Worm (Caenorhabditis elegans) whole organism, L3 larva: ENCODE measurements around the gene F59B2.14.

ENCODE experiments used
- nhr-11 ChIP-seq: fragments of 150-350 bp; optimal IDR thresholded peaks from 2 replicates; lab custom pipeline; 2014; ENCODE audit warnings: missing biosample characterization, missing genetic modification characterization
- nhr-12 ChIP-seq: fragments of 150-350 bp; optimal IDR thresholded peaks from 2 replicates; lab custom pipeline; 2014; ENCODE audit warnings: missing biosample characterization, missing genetic modification characterization

- TF ChIP-seq nhr-11 (tag; lab: Kevin White, UChicago) (no peak), nhr-12 (no peak)
Observed at ce11 chrIII:9053263-9053662, 30.8 kb upstream of the F59B2.14 start.
